Fruit fly (Drosophila melanogaster): ENCODE results near the gene jar.

Gene jar

dm6 chr3R:24295556-24296465 is 24.8 kb upstream of the jar start (continued):
- no peak for TF ChIP-seq CG17186 (GFP tag; optimal IDR thresholded peaks at IDR 0.05)
- peak; percentile 39 for TF ChIP-seq ab (GFP tag; optimal IDR thresholded peaks at IDR 0.05)
- peak; percentile 65 for TF ChIP-seq slp2 (GFP tag; optimal IDR thresholded peaks at IDR 0.05)
- TF ChIP-seq pnt (GFP tag; optimal IDR thresholded peaks at IDR 0.05): peak; percentile 69
- peak; percentile 60 for TF ChIP-seq ttk (GFP tag; IDR thresholded peaks at IDR 0.05)
- 0 out of 3 replicates have a peak, but pooled peaks have one; percentile 54 for TF ChIP-seq C15 (GFP tag; IDR thresholded peaks at IDR 0.05)
- TF ChIP-seq Hmr (GFP tag; optimal IDR thresholded peaks at IDR 0.05): peak; percentile 78
- TF ChIP-seq CG3995 (GFP tag; optimal IDR thresholded peaks at IDR 0.05): no peak
- peak; percentile 94 for TF ChIP-seq Drgx (GFP tag; IDR thresholded peaks at IDR 0.05)
- TF ChIP-seq YL-1 (GFP tag; optimal IDR thresholded peaks at IDR 0.05): no peak
- TF ChIP-seq CG18764 (GFP tag; optimal IDR thresholded peaks at IDR 0.05): peak; percentile 60
- TF ChIP-seq CG1647 (GFP tag; optimal IDR thresholded peaks at IDR 0.05): peak; percentile 40
- TF ChIP-seq CG12071 (GFP tag; optimal IDR thresholded peaks at IDR 0.05): peak; percentile 72
- peak; percentile 39 for TF ChIP-seq wek (GFP tag; optimal IDR thresholded peaks at IDR 0.05)
- TF ChIP-seq CG12391 (tag; optimal IDR thresholded peaks at IDR 0.05): peak; percentile 80
- peak; percentile 87 for TF ChIP-seq slbo (GFP tag; IDR thresholded peaks at IDR 0.05)
- peak; percentile 87 for TF ChIP-seq row (GFP tag; IDR thresholded peaks at IDR 0.05)
- TF ChIP-seq zf30C (GFP tag; optimal IDR thresholded peaks at IDR 0.05): no peak
- peak; percentile 48 for TF ChIP-seq CG3407 (GFP tag; optimal IDR thresholded peaks at IDR 0.05)
- peak; percentile 76; the same call in 1 of the 2 replicates for TF ChIP-seq al (GFP tag; IDR thresholded peaks at IDR 0.05)
- peak; percentile 75 for TF ChIP-seq CG3281 (GFP tag; optimal IDR thresholded peaks at IDR 0.05)
- TF ChIP-seq CG13123 (GFP tag; optimal IDR thresholded peaks at IDR 0.05): no peak
- TF ChIP-seq Sox100B (GFP tag; optimal IDR thresholded peaks at IDR 0.05): peak; percentile 49
- peak; percentile 81; the same call in 2 of the 3 replicates for TF ChIP-seq CG11695 (GFP tag; IDR thresholded peaks at IDR 0.05)
- TF ChIP-seq CG9437 (GFP tag; optimal IDR thresholded peaks at IDR 0.05): peak; percentile 49
- no peak for TF ChIP-seq CG9876 (GFP tag; optimal IDR thresholded peaks at IDR 0.05)
- TF ChIP-seq dati (GFP tag; IDR thresholded peaks at IDR 0.05): peak; percentile 39
- peak; percentile 52 for TF ChIP-seq CG15011 (GFP tag; optimal IDR thresholded peaks at IDR 0.05)
- TF ChIP-seq CG2875 (GFP tag; optimal IDR thresholded peaks at IDR 0.05): peak; percentile 66
- TF ChIP-seq Myb (GFP tag; optimal IDR thresholded peaks at IDR 0.05): peak; percentile 30
- peak; percentile 18 for TF ChIP-seq run (tag; optimal IDR thresholded peaks at IDR 0.05)
- peak; percentile 81 for TF ChIP-seq CG33557 (GFP tag; optimal IDR thresholded peaks at IDR 0.05)
- peak; percentile 66 for TF ChIP-seq bcd (GFP tag; optimal IDR thresholded peaks at IDR 0.05)
- TF ChIP-seq Mad (GFP tag; optimal IDR thresholded peaks at IDR 0.05): peak; percentile 50
- TF ChIP-seq CG8388 (GFP tag; optimal IDR thresholded peaks at IDR 0.05): peak; percentile 65
- TF ChIP-seq D (optimal IDR thresholded peaks at IDR 0.05): no peak
- TF ChIP-seq D (GFP tag; optimal IDR thresholded peaks at IDR 0.05): peak; percentile 45
- no peak for TF ChIP-seq crol (GFP tag; IDR thresholded peaks at IDR 0.05)
- peak; percentile 62 for TF ChIP-seq pum (GFP tag; optimal IDR thresholded peaks at IDR 0.05)
- peak; percentile 12 for TF ChIP-seq nau (GFP tag; optimal IDR thresholded peaks at IDR 0.05)
- peak; percentile 73 for TF ChIP-seq scrt (GFP tag; optimal IDR thresholded peaks at IDR 0.05)
- peak; percentile 89 for TF ChIP-seq CG14441 (GFP tag; IDR thresholded peaks at IDR 0.05)
- no peak for TF ChIP-seq grn (GFP tag; optimal IDR thresholded peaks at IDR 0.05)
- TF ChIP-seq NFAT (GFP tag; IDR thresholded peaks at IDR 0.05): peak; percentile 74; the same call in 1 of the 2 replicates
- peak; percentile 4 for TF ChIP-seq MESR4 (GFP tag; optimal IDR thresholded peaks at IDR 0.05)
- peak; percentile 54 for TF ChIP-seq NC2β (GFP tag; optimal IDR thresholded peaks at IDR 0.05)
- TF ChIP-seq tna (GFP tag; IDR thresholded peaks at IDR 0.05; ENCODE audit: partially characterized antibody): no peak
- TF ChIP-seq CG9215 (GFP tag; IDR thresholded peaks at IDR 0.05): peak; percentile 75
- TF ChIP-seq E2f2 (GFP tag; IDR thresholded peaks at IDR 0.05): peak; percentile 61

Data from whole organism, embryonic.